Fruit fly (Drosophila melanogaster) whole organism, prepupa: Measurements from ENCODE around the gene CG7420.
A peak's percentile ranks its signal among the peaks of the same experiment; 100 is the strongest.

Experiments
- CG16779 ChIP-seq: fragments of 200-800 bp; sonication (Bioruptor generic); optimal IDR thresholded peaks from 3 replicates; lab custom pipeline; 2017; ENCODE audit warnings: missing biosample characterization, mild to moderate bottlenecking, missing genetic modification characterization
- CG6792 ChIP-seq: fragments of 200-800 bp; sonication (Bioruptor generic); optimal IDR thresholded peaks from 3 replicates; lab custom pipeline; 2016; ENCODE audit warnings: missing biosample characterization, missing genetic modification characterization
- Hr38 ChIP-seq: sonication (Bioruptor generic); optimal IDR thresholded peaks from 2 replicates; lab custom pipeline; 2016; ENCODE audit warnings: missing biosample characterization, missing genetic modification characterization
- Lpt ChIP-seq: fragments of 200-800 bp; sonication (Bioruptor generic); optimal IDR thresholded peaks from 3 replicates; lab custom pipeline; 2016; ENCODE audit warnings: missing biosample characterization, missing genetic modification characterization
- esn ChIP-seq: fragments of 200-800 bp; sonication (Bioruptor generic); optimal IDR thresholded peaks from 2 replicates; lab custom pipeline; 2016; ENCODE audit warnings: missing biosample characterization, mild to moderate bottlenecking, missing genetic modification characterization, moderate library complexity
- salr ChIP-seq, 2 experiments: fragments of 200-800 bp; sonication (Bioruptor generic); optimal IDR thresholded peaks; 3 replicates each; lab custom pipeline; 2016 to 2018; ENCODE audit warnings: missing biosample characterization in 2 of 2, missing genetic modification characterization in 2 of 2, mild to moderate bottlenecking in 1 of 2
- topi ChIP-seq: fragments of 200-800 bp; sonication (Bioruptor generic); optimal IDR thresholded peaks from 3 replicates; lab custom pipeline; 2016; ENCODE audit warnings: missing biosample characterization, missing genetic modification characterization

- TF ChIP-seq esn (peak; percentile 77), CG16779 (tag; lab: Kevin White, UChicago) (no peak), topi (GFP tag; lab: Kevin White, UChicago) (peak; percentile 72), CG6792 (GFP tag; lab: Kevin White, UChicago) (peak; percentile 58), salr (GFP tag; optimal IDR thresholded peaks at IDR 0.05; lab: Kevin White, UChicago) (peak in 1 of 2 experiments; percentile 22), Lpt (GFP tag; lab: Kevin White, UChicago) (no peak), Hr38 (GFP tag; lab: Kevin White, UChicago) (no peak)
These were observed 29.3 kb downstream of the CG7420 start for dm6 chr2L:1473427-1473826.
